Worm (Caenorhabditis elegans) whole organism, early embryonic: ENCODE data around the gene grl-18.

Experiments used
- B0310.2 ChIP-seq: sonication (generic microtip); optimal IDR thresholded peaks from 2 replicates; lab custom pipeline; 2016; ENCODE audit warnings: mild to moderate bottlenecking, missing genetic modification characterization, missing compliant biosample characterization
- F13C5.2 ChIP-seq: sonication (generic microtip); optimal IDR thresholded peaks from 2 replicates; lab custom pipeline; 2017; ENCODE audit warnings: mild to moderate bottlenecking, missing genetic modification characterization, inconsistent platforms, missing compliant biosample characterization
- aly-1 ChIP-seq: sonication (generic microtip); optimal IDR thresholded peaks from 2 replicates; lab custom pipeline; 2016; ENCODE audit warnings: missing genetic modification characterization, missing compliant biosample characterization
- ama-1 ChIP-seq: fragments of 150-350 bp; optimal IDR thresholded peaks from 2 replicates; lab custom pipeline; 2014
- ceh-13 ChIP-seq: fragments of 200-800 bp; sonication (Bioruptor generic); optimal IDR thresholded peaks from 2 replicates; lab custom pipeline; 2018; ENCODE audit warnings: mild to moderate bottlenecking, missing genetic modification characterization, missing compliant biosample characterization
- ceh-36 ChIP-seq: sonication (generic microtip); optimal IDR thresholded peaks from 2 replicates; lab custom pipeline; 2016; ENCODE audit warnings: missing genetic modification characterization, inconsistent platforms, missing compliant biosample characterization
- ets-7 ChIP-seq: sonication (generic microtip); optimal IDR thresholded peaks from 2 replicates; lab custom pipeline; 2016; ENCODE audit warnings: missing genotype, missing genetic modification characterization, missing compliant biosample characterization
- flt-1 ChIP-seq: fragments of 200-800 bp; sonication (Bioruptor generic); IDR thresholded peaks from 2 replicates; pipeline ENCODE4 v1.3.6; 2022; ENCODE audit warnings: missing genetic modification characterization, missing compliant biosample characterization
- hmbx-1 ChIP-seq: sonication (generic microtip); optimal IDR thresholded peaks from 2 replicates; lab custom pipeline; 2016; ENCODE audit warnings: mild to moderate bottlenecking, missing genetic modification characterization, missing compliant biosample characterization
- hmg-4 ChIP-seq: fragments of 200-800 bp; sonication (Bioruptor generic); optimal IDR thresholded peaks from 2 replicates; lab custom pipeline; 2018; ENCODE audit warnings: mild to moderate bottlenecking, missing genetic modification characterization, missing compliant biosample characterization
- hnd-1 ChIP-seq: sonication (generic microtip); optimal IDR thresholded peaks from 2 replicates; lab custom pipeline; 2016; ENCODE audit warnings: missing genetic modification characterization, missing compliant biosample characterization
- pes-1 ChIP-seq: fragments of 200-800 bp; sonication (Bioruptor generic); IDR thresholded peaks from 2 replicates; pipeline ENCODE4 v1.3.6; 2022; ENCODE audit warnings: missing genetic modification reagents, missing genetic modification characterization, missing compliant biosample characterization
- scrt-1 ChIP-seq: fragments of 200-800 bp; sonication (Bioruptor generic); IDR thresholded peaks from 2 replicates; pipeline ENCODE4 v1.3.6; 2022; ENCODE audit warnings: missing genetic modification characterization, missing compliant biosample characterization
- sea-1 ChIP-seq: fragments of 200-800 bp; sonication (Bioruptor generic); conservative IDR thresholded peaks from 2 replicates; pipeline ENCODE4 v1.3.6; 2022; ENCODE audit warnings: missing genetic modification characterization, missing compliant biosample characterization
- tbx-11 ChIP-seq: fragments of 200-800 bp; sonication (Bioruptor generic); IDR thresholded peaks from 2 replicates; pipeline ENCODE4 v1.3.6; 2022; ENCODE audit warnings: missing genetic modification characterization, missing compliant biosample characterization
- tbx-37 ChIP-seq: fragments of 200-800 bp; sonication (Bioruptor generic); conservative IDR thresholded peaks from 2 replicates; pipeline ENCODE4 v1.3.6; 2022; ENCODE audit warnings: missing genetic modification reagents, missing genetic modification characterization, missing compliant biosample characterization
- tra-4 ChIP-seq: sonication (generic microtip); optimal IDR thresholded peaks from 2 replicates; lab custom pipeline; 2017; ENCODE audit warnings: missing genetic modification characterization, missing compliant biosample characterization

The grl-18 gene

ce11 chrV:5453615-5454014 is 35.1 kb downstream of the grl-18 start, which contains the start of gene glc-3:
glc-3 (minus strand) TSS chrV:5453715.
- TF ChIP-seq scrt-1 (GFP tag; lab: Robert Waterston, UW) (no peak), ceh-13 (GFP tag; lab: Kevin White, UChicago) (no peak), aly-1 (tag; lab: Kevin White, UChicago) (no peak), ets-7 (tag; lab: Kevin White, UChicago) (no peak), pes-1 (GFP tag; lab: Robert Waterston, UW) (no peak), tra-4 (tag; lab: Kevin White, UChicago) (no peak), tbx-11 (GFP tag; lab: Robert Waterston, UW) (no peak), F13C5.2 (tag; lab: Kevin White, UChicago) (no peak), hmg-4 (GFP tag; lab: Kevin White, UChicago) (no peak), hnd-1 (tag; lab: Kevin White, UChicago) (no peak), ceh-36 (no peak), sea-1 (no peak), hmbx-1 (no peak), ama-1 (no peak), B0310.2 (tag; lab: Kevin White, UChicago) (no peak), tbx-37 (GFP tag; lab: Robert Waterston, UW) (no peak), flt-1 (no peak)

DNA sequence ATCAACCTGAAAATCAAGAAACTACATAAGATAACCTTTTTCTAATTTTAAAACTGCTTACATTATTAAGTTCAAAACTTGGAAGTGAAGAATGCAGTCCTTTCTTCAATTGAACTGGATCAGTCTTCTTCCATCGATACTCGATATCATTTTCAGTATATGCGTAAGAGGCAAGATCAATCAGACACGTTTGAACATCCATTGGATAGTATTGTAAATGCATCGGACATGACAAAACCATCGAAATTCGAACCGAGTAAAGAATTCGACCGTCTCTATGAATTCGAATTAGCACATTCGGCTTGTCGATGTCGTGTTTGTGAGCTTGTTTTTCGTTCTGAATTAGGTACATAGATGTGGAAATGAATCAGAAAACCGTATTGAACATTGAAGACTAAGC is 37.9 kb downstream of the grl-18 start:
- TF ChIP-seq F13C5.2 (tag; lab: Kevin White, UChicago) = no peak
- no peak for TF ChIP-seq pes-1 (GFP tag; lab: Robert Waterston, UW)

- TF ChIP-seq hmg-4 (GFP tag; lab: Kevin White, UChicago) (no peak), flt-1 (no peak), tbx-37 (GFP tag; lab: Robert Waterston, UW) (no peak), B0310.2 (tag; lab: Kevin White, UChicago) (no peak), tra-4 (tag; lab: Kevin White, UChicago) (no peak), tbx-11 (GFP tag; lab: Robert Waterston, UW) (no peak), scrt-1 (GFP tag; lab: Robert Waterston, UW) (no peak), ama-1 (no peak), hmbx-1 (no peak), F13C5.2 (tag; lab: Kevin White, UChicago) (no peak), aly-1 (tag; lab: Kevin White, UChicago) (no peak), sea-1 (no peak), pes-1 (GFP tag; lab: Robert Waterston, UW) (no peak), ceh-36 (no peak), ceh-13 (GFP tag; lab: Kevin White, UChicago) (no peak), ets-7 (tag; lab: Kevin White, UChicago) (no peak), hnd-1 (tag; lab: Kevin White, UChicago) (no peak)
Measured at ce11 chrV:5447057-5447456, 41.6 kb downstream of the grl-18 start.

DNA sequence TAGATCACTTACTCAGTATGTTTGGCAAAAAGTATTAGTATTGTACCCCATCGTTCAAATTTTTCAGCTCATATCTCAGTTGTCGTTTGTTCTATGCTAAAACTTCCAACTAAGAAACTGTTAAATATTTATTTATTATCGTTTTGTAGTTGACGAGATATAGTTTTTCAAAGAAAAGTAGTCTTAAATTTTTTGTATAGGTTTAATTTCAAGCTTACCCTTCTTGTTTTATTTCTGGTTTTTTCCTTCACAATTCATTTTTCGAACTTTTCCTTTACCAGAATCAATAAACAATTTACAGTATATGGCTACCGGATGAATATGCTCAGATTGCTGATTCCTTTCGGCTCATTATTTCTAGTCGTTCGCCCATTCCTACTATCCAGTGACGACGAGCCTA is 42.8 kb downstream of the grl-18 start, which contains the start of gene F08F3.1:
TSS of gene F08F3.1 (plus strand) at position 301 of the 400 bp plus-strand sequence.
- TF ChIP-seq tbx-11 (GFP tag; lab: Robert Waterston, UW) (no peak), hnd-1 (tag; lab: Kevin White, UChicago) (no peak), ceh-13 (GFP tag; lab: Kevin White, UChicago) (no peak), scrt-1 (GFP tag; lab: Robert Waterston, UW) (no peak), tra-4 (tag; lab: Kevin White, UChicago) (no peak), hmg-4 (GFP tag; lab: Kevin White, UChicago) (no peak), B0310.2 (tag; lab: Kevin White, UChicago) (no peak), pes-1 (GFP tag; lab: Robert Waterston, UW) (no peak), sea-1 (no peak)

DNA sequence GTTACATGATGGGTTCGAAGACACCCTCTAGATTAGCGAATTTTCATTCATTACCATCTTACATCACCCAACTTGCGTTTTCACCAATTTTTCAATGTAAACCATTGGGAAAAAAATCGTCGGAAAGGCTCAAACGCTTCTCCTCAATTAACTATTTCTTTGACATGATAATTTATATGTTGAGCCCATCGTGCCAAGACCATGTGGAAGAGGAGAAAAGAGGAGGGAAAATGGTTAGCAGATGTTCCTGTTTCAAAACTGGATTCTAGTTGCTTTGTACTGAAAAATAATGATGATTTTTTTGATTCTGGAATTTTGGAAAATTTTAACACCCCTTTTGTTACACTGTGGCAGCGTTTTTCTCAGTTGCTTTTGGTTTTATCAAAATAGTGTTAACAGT is 44.6 kb downstream of the grl-18 start:
- TF ChIP-seq ceh-36 (no peak), B0310.2 (tag; lab: Kevin White, UChicago) (no peak), tbx-37 (GFP tag; lab: Robert Waterston, UW) (no peak), flt-1 (no peak), tbx-11 (GFP tag; lab: Robert Waterston, UW) (no peak), hnd-1 (tag; lab: Kevin White, UChicago) (no peak), sea-1 (no peak), F13C5.2 (tag; lab: Kevin White, UChicago) (no peak)

ce11 chrV:5442366-5442765 is 46.3 kb downstream of the grl-18 start:
- TF ChIP-seq aly-1 (tag; lab: Kevin White, UChicago) (no peak), flt-1 (no peak), hmg-4 (GFP tag; lab: Kevin White, UChicago) (no peak), scrt-1 (GFP tag; lab: Robert Waterston, UW) (no peak), hmbx-1 (no peak), pes-1 (GFP tag; lab: Robert Waterston, UW) (no peak)

DNA sequence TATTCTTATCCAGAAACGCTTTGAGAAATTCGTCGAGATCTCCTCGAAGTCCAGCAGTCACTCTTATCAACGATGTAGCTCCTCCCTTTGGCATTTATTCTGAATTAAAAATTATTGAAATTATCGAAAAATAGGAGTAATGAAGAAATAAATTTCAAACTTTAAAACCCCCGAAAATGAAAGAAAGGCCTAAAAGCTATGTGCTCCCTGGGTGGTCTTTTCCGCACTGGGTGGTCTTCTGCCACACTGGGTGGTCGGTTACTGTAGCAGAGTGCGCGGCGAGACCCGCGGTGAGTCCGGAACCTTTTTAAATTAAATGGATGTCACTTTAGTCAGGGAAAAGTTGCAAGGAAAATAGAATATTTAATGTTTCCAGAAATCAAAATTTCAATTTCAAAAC is 49.6 kb downstream of the grl-18 start, which contains the start of gene snpc-1.3:
TSS of gene snpc-1.3 (minus strand) at position 101 of the 400 bp plus-strand sequence.
- TF ChIP-seq sea-1 (no peak), ceh-36 (no peak), pes-1 (GFP tag; lab: Robert Waterston, UW) (no peak), scrt-1 (GFP tag; lab: Robert Waterston, UW) (no peak), B0310.2 (tag; lab: Kevin White, UChicago) (no peak)
